Worm (Caenorhabditis elegans) whole organism, mixed stage, embryonic: ENCODE results near the gene dsb-3.

Experiments
- lsy-2 ChIP-seq: fragments of 150-350 bp; optimal IDR thresholded peaks from 2 replicates; lab custom pipeline; 2014; ENCODE audit warnings: missing biosample characterization, missing genetic modification characterization
- ztf-11 ChIP-seq: fragments of 150-350 bp; optimal IDR thresholded peaks from 2 replicates; lab custom pipeline; 2014; ENCODE audit warnings: missing biosample characterization, missing genetic modification characterization

ce11 chrIV:7760117-7760516, 690 bp upstream of the dsb-3 start, which contains the start of gene del-7:
- no peak for TF ChIP-seq lsy-2 (tag; lab: Kevin White, UChicago)
- no peak for TF ChIP-seq ztf-11 (tag; lab: Kevin White, UChicago)
